Fruit fly (Drosophila melanogaster) whole organism, prepupa: Measurements from ENCODE around the gene RacGAP84C.

Experiments used
- CG10631 ChIP-seq: fragments of 200-800 bp; sonication (Bioruptor generic); optimal IDR thresholded peaks from 2 replicates; lab custom pipeline; 2016; ENCODE audit warnings: missing biosample characterization, missing genetic modification characterization
- CG10669 ChIP-seq: fragments of 200-800 bp; sonication (Bioruptor generic); optimal IDR thresholded peaks from 3 replicates; lab custom pipeline; 2018; ENCODE audit warnings: missing biosample characterization, mild to moderate bottlenecking, missing genetic modification characterization, moderate library complexity
- CG11294 ChIP-seq: fragments of 200-800 bp; sonication (Bioruptor generic); IDR thresholded peaks from 2 replicates; pipeline ENCODE4 v1.3.6; 2022; ENCODE audit warnings: missing biosample characterization, missing genetic modification characterization
- CG11762 ChIP-seq: fragments of 200-800 bp; sonication (Bioruptor generic); optimal IDR thresholded peaks from 3 replicates; lab custom pipeline; 2016; ENCODE audit warnings: missing biosample characterization, missing genetic modification characterization; ENCODE audit not compliant: insufficient read depth
- CG11902 ChIP-seq: fragments of 200-800 bp; sonication (Bioruptor generic); optimal IDR thresholded peaks from 3 replicates; lab custom pipeline; 2016; ENCODE audit warnings: missing biosample characterization, missing genetic modification characterization
- CG15336 ChIP-seq: fragments of 200-800 bp; sonication (Bioruptor generic); IDR thresholded peaks from 2 replicates; pipeline ENCODE4 v1.3.6; 2022; ENCODE audit warnings: missing biosample characterization, missing genetic modification characterization
- CG1621 ChIP-seq: fragments of 200-800 bp; sonication (Bioruptor generic); optimal IDR thresholded peaks from 3 replicates; lab custom pipeline; 2018; ENCODE audit warnings: missing biosample characterization, mild to moderate bottlenecking, missing genetic modification characterization
- CG16779 ChIP-seq: fragments of 200-800 bp; sonication (Bioruptor generic); optimal IDR thresholded peaks from 3 replicates; lab custom pipeline; 2017; ENCODE audit warnings: missing biosample characterization, mild to moderate bottlenecking, missing genetic modification characterization
- CG32006 ChIP-seq: fragments of 200-800 bp; sonication (Bioruptor generic); optimal IDR thresholded peaks from 3 replicates; lab custom pipeline; 2017; ENCODE audit warnings: missing biosample characterization, mild to moderate bottlenecking, missing genetic modification characterization
- CG34406 ChIP-seq: fragments of 200-800 bp; sonication (Bioruptor generic); optimal IDR thresholded peaks from 3 replicates; lab custom pipeline; 2016; ENCODE audit warnings: missing biosample characterization, missing genetic modification characterization
- CG3919 ChIP-seq: fragments of 200-800 bp; sonication (Bioruptor generic); optimal IDR thresholded peaks from 3 replicates; lab custom pipeline; 2016; ENCODE audit warnings: missing biosample characterization, missing genetic modification characterization
- CG4318 ChIP-seq: fragments of 200-800 bp; sonication (Bioruptor generic); optimal IDR thresholded peaks from 3 replicates; lab custom pipeline; 2017; ENCODE audit warnings: missing biosample characterization, mild to moderate bottlenecking, missing genetic modification characterization
- CG6163 ChIP-seq: fragments of 200-800 bp; sonication (Bioruptor generic); IDR thresholded peaks from 3 replicates; pipeline ENCODE4 v1.3.6; 2022; ENCODE audit warnings: missing biosample characterization, missing genetic modification characterization
- CG6276 ChIP-seq: fragments of 200-800 bp; sonication (Bioruptor generic); optimal IDR thresholded peaks from 2 replicates; lab custom pipeline; 2017; ENCODE audit warnings: missing biosample characterization, mild to moderate bottlenecking, missing genetic modification characterization
- CG6808 ChIP-seq: fragments of 200-800 bp; sonication (Bioruptor generic); optimal IDR thresholded peaks from 3 replicates; lab custom pipeline; 2017; ENCODE audit warnings: missing biosample characterization, missing genetic modification characterization, mild to moderate bottlenecking, moderate library complexity, missing genetic modification reagents
- CG6854 ChIP-seq: fragments of 200-800 bp; sonication (Bioruptor generic); optimal IDR thresholded peaks from 2 replicates; lab custom pipeline; 2017; ENCODE audit warnings: missing biosample characterization, mild to moderate bottlenecking, missing genetic modification characterization
- CG8119 ChIP-seq: fragments of 200-800 bp; sonication (Bioruptor generic); IDR thresholded peaks from 3 replicates; pipeline ENCODE4 v1.3.6; 2022; ENCODE audit warnings: missing biosample characterization, missing genetic modification characterization
- CG9139 ChIP-seq: fragments of 200-800 bp; sonication (Bioruptor generic); optimal IDR thresholded peaks from 3 replicates; lab custom pipeline; 2017; ENCODE audit warnings: missing biosample characterization, mild to moderate bottlenecking, missing genetic modification characterization
- Eip78C ChIP-seq: fragments of 200-800 bp; sonication (Bioruptor generic); peaks from one replicate; lab custom pipeline; 2016; ENCODE audit warnings: missing biosample characterization, missing genetic modification characterization
- Gug ChIP-seq: fragments of 200-800 bp; sonication (Bioruptor generic); IDR thresholded peaks from 2 replicates; pipeline ENCODE4 v1.3.6; 2022; ENCODE audit warnings: missing biosample characterization, missing genetic modification characterization
- Hr4 ChIP-seq: fragments of 200-800 bp; sonication (Bioruptor generic); optimal IDR thresholded peaks from 3 replicates; lab custom pipeline; 2016; ENCODE audit warnings: missing biosample characterization, missing genetic modification characterization
- Lpt ChIP-seq: fragments of 200-800 bp; sonication (Bioruptor generic); optimal IDR thresholded peaks from 3 replicates; lab custom pipeline; 2016; ENCODE audit warnings: missing biosample characterization, missing genetic modification characterization
- OdsH ChIP-seq: fragments of 200-800 bp; sonication (Bioruptor generic); optimal IDR thresholded peaks from 3 replicates; lab custom pipeline; 2016; ENCODE audit warnings: missing biosample characterization, missing genetic modification characterization
- Sox102F ChIP-seq: fragments of 200-800 bp; sonication (Bioruptor generic); optimal IDR thresholded peaks from 2 replicates; lab custom pipeline; 2016; ENCODE audit warnings: missing biosample characterization, mild to moderate bottlenecking, missing genetic modification characterization
- Sox14 ChIP-seq: fragments of 200-800 bp; sonication (Bioruptor generic); optimal IDR thresholded peaks from 3 replicates; lab custom pipeline; 2016; ENCODE audit warnings: missing biosample characterization, missing genetic modification characterization
- Sox15 ChIP-seq: fragments of 200-800 bp; sonication (Bioruptor generic); optimal IDR thresholded peaks from 3 replicates; lab custom pipeline; 2016; ENCODE audit warnings: missing biosample characterization, missing genetic modification characterization
- achi ChIP-seq: fragments of 200-800 bp; sonication (Bioruptor generic); optimal IDR thresholded peaks from 3 replicates; lab custom pipeline; 2016; ENCODE audit warnings: missing biosample characterization, missing genetic modification characterization
- acj6 ChIP-seq: fragments of 200-800 bp; sonication (Bioruptor generic); optimal IDR thresholded peaks from 3 replicates; lab custom pipeline; 2016; ENCODE audit warnings: missing biosample characterization, missing genetic modification characterization
- cyc ChIP-seq: fragments of 200-800 bp; sonication (Bioruptor generic); optimal IDR thresholded peaks from 3 replicates; lab custom pipeline; 2016; ENCODE audit warnings: missing biosample characterization, missing genetic modification characterization
- dac ChIP-seq: fragments of 200-800 bp; sonication (Bioruptor generic); optimal IDR thresholded peaks from 2 replicates; lab custom pipeline; 2017; ENCODE audit warnings: missing biosample characterization, mild to moderate bottlenecking, missing genetic modification characterization
- dsx ChIP-seq: fragments of 200-800 bp; optimal IDR thresholded peaks from 3 replicates; lab custom pipeline; 2019; ENCODE audit warnings: missing biosample characterization, mild to moderate bottlenecking, missing genetic modification characterization, moderate library complexity; ENCODE audit not compliant: poor library complexity, severe bottlenecking
- eg ChIP-seq: fragments of 200-800 bp; sonication (Bioruptor generic); IDR thresholded peaks from 3 replicates; pipeline ENCODE4 v1.3.6; 2022; ENCODE audit warnings: missing biosample characterization, missing genetic modification characterization
- esn ChIP-seq: fragments of 200-800 bp; sonication (Bioruptor generic); optimal IDR thresholded peaks from 2 replicates; lab custom pipeline; 2016; ENCODE audit warnings: missing biosample characterization, mild to moderate bottlenecking, missing genetic modification characterization, moderate library complexity
- fd59A ChIP-seq: fragments of 200-800 bp; sonication (Bioruptor generic); optimal IDR thresholded peaks from 2 replicates; lab custom pipeline; 2017; ENCODE audit warnings: missing biosample characterization, mild to moderate bottlenecking, missing genetic modification characterization, missing genetic modification reagents
- fd85E ChIP-seq: fragments of 200-800 bp; sonication (Bioruptor generic); optimal IDR thresholded peaks from 3 replicates; lab custom pipeline; 2016; ENCODE audit warnings: missing biosample characterization, missing genetic modification characterization
- net ChIP-seq: fragments of 200-800 bp; sonication (Bioruptor generic); optimal IDR thresholded peaks from 3 replicates; lab custom pipeline; 2016; ENCODE audit warnings: missing biosample characterization, missing genetic modification characterization
- pdm3 ChIP-seq: fragments of 200-800 bp; sonication (Bioruptor generic); optimal IDR thresholded peaks from 3 replicates; lab custom pipeline; 2016; ENCODE audit warnings: missing biosample characterization, missing genetic modification characterization
- salr ChIP-seq, 2 experiments: fragments of 200-800 bp; sonication (Bioruptor generic); optimal IDR thresholded peaks; 3 replicates each; lab custom pipeline; 2016 to 2018; ENCODE audit warnings: missing biosample characterization in 2 of 2, missing genetic modification characterization in 2 of 2, mild to moderate bottlenecking in 1 of 2
- spab ChIP-seq: fragments of 200-800 bp; sonication (Bioruptor generic); optimal IDR thresholded peaks from 2 replicates; lab custom pipeline; 2017; ENCODE audit warnings: missing biosample characterization, mild to moderate bottlenecking, missing genetic modification characterization, missing genetic modification reagents
- ss ChIP-seq, 2 experiments: fragments of 200-800 bp; sonication (Bioruptor generic); optimal IDR thresholded peaks; 2 replicates in 1 of 2; 3 replicates in 1 of 2; lab custom pipeline; 2017 to 2018; ENCODE audit warnings: mild to moderate bottlenecking in 2 of 2, missing biosample characterization in 2 of 2, missing genetic modification characterization in 2 of 2, moderate library complexity in 1 of 2

The RacGAP84C gene

DNA sequence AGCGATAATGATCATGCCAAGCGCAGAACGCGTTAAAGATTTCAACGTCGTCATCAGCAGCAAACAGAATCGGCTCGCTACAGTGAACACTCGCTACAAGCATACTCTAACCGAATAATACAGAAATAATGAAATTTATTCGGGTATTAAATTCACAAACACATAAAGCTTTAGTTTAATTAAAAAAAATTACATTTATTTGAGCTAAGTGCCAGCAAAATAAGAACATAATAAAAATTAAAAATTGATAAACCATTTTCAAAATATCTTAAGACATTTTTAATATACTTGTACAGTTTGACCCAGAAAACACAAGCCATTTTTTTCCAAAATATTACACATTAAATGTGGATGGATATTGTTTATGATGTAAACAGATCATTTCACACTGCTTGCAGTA lies 40.4 kb downstream of the RacGAP84C start (continued):
- peak; percentile 35 for TF ChIP-seq CG6808 (GFP tag; lab: Kevin White, UChicago)
- peak; percentile 32 for TF ChIP-seq achi (GFP tag; lab: Kevin White, UChicago)
- no peak for TF ChIP-seq net (GFP tag; lab: Kevin White, UChicago)
- TF ChIP-seq CG11762: no peak
- TF ChIP-seq pdm3: peak; percentile 41
- TF ChIP-seq cyc (GFP tag; lab: Kevin White, UChicago): peak; percentile 26
- TF ChIP-seq dsx (GFP tag; lab: Kevin White, UChicago): no peak
- peak; percentile 66 for TF ChIP-seq esn
- TF ChIP-seq Sox15: no peak
- TF ChIP-seq CG10669 (GFP tag; lab: Kevin White, UChicago): peak; percentile 13
- TF ChIP-seq OdsH (GFP tag; lab: Kevin White, UChicago): peak; percentile 48
- no peak for TF ChIP-seq CG15336 (GFP tag; lab: Robert Waterston, UW)
- TF ChIP-seq Lpt: peak; percentile 13
- TF ChIP-seq CG1621: no peak
- TF ChIP-seq CG6276 (GFP tag; lab: Kevin White, UChicago): no peak
- peak; percentile 39 for TF ChIP-seq CG10631
- TF ChIP-seq spab: peak; percentile 22
- no peak for TF ChIP-seq ss (GFP tag; optimal IDR thresholded peaks at IDR 0.05; lab: Kevin White, UChicago)
- no peak for TF ChIP-seq CG6163 (GFP tag; lab: Robert Waterston, UW)
- no peak for TF ChIP-seq CG16779 (tag; lab: Kevin White, UChicago)
- TF ChIP-seq Sox102F (GFP tag; lab: Kevin White, UChicago): no peak
- TF ChIP-seq acj6 (GFP tag; lab: Kevin White, UChicago): peak; percentile 36
- no peak for TF ChIP-seq fd85E
- peak; percentile 28 for TF ChIP-seq CG3919 (GFP tag; lab: Kevin White, UChicago)
- peak; percentile 5 for TF ChIP-seq CG34406 (GFP tag; lab: Kevin White, UChicago)
- TF ChIP-seq Sox14: peak; percentile 0

DNA sequence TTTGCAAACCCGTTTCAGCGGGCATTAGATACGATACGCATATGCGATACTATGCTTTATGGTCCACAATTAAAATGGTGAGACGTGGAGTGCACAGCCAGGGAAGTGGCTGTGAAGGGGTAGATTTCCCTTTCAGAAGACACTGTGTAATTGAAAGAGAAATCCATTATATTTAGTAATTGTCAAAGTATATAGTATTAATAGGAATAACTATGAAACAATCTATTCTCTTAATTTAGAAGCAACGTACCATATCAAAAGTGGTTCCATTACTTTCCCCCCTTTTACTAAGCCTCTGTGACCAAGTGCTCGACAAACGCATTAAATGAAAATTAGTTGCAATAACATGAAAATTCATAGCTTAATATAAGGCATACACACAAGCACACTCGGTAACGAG lies 44.9 kb downstream of the RacGAP84C start:
- TF ChIP-seq OdsH (GFP tag; lab: Kevin White, UChicago): peak; percentile 11
- peak; percentile 59 for TF ChIP-seq CG4318 (GFP tag; lab: Kevin White, UChicago)
- no peak for TF ChIP-seq Sox102F (GFP tag; lab: Kevin White, UChicago)
- TF ChIP-seq CG8119 (GFP tag; lab: Robert Waterston, UW): peak; percentile 70; the same call in 2 of the 3 replicates
- peak; percentile 72 for TF ChIP-seq Hr4 (GFP tag; lab: Kevin White, UChicago)
- TF ChIP-seq pdm3: peak; percentile 26
- no peak for TF ChIP-seq CG3919 (GFP tag; lab: Kevin White, UChicago)
- TF ChIP-seq CG6854 (GFP tag; lab: Kevin White, UChicago): no peak
- TF ChIP-seq CG6276 (GFP tag; lab: Kevin White, UChicago): peak; percentile 67
- TF ChIP-seq CG11902 (GFP tag; lab: Kevin White, UChicago): no peak
- TF ChIP-seq CG10669 (GFP tag; lab: Kevin White, UChicago): no peak
- TF ChIP-seq dac (GFP tag; lab: Kevin White, UChicago): peak; percentile 61
- no peak for TF ChIP-seq CG9139 (GFP tag; lab: Kevin White, UChicago)
- TF ChIP-seq CG11294 (GFP tag; lab: Robert Waterston, UW): no peak
- TF ChIP-seq fd59A: no peak
- peak; percentile 53; the same call in 1 of the 2 replicates for TF ChIP-seq Gug (GFP tag; lab: Robert Waterston, UW)
- 0 out of 3 replicates have a peak, but pooled peaks have one; percentile 18 for TF ChIP-seq CG6163 (GFP tag; lab: Robert Waterston, UW)
- TF ChIP-seq acj6 (GFP tag; lab: Kevin White, UChicago): no peak
- TF ChIP-seq CG32006 (GFP tag; lab: Kevin White, UChicago): peak; percentile 78
- TF ChIP-seq salr (GFP tag; optimal IDR thresholded peaks at IDR 0.05; lab: Kevin White, UChicago): peak in 1 of 2 experiments; percentile 2
- peak; percentile 63 for TF ChIP-seq Eip78C (GFP tag; lab: Kevin White, UChicago)
- peak; percentile 75 for TF ChIP-seq eg (GFP tag; lab: Robert Waterston, UW)
- peak; percentile 74 for TF ChIP-seq CG15336 (GFP tag; lab: Robert Waterston, UW)
